Worm (Caenorhabditis elegans): ENCODE measurements around the gene hsp-3.

DNA sequence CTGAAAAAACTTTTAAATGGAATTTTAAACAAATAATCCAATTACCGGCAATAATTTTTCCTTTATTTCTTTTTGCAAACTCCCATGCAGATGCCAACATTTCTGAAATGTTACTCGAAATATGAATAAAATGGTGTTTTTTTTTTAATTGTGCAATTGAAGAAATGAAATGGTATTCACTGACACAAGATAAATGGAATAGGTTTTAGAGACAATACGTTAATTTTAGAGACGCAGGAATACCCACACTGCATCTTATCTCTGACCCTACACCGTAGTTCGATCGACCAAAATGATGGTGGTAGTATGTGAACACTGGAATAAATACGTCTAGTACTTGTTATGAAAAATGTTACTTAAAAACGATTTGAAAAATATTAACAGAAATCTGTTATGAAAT, 20.9 kb upstream of the hsp-3 start, which contains the start of gene prx-3:
- TF ChIP-seq him-1 (tag; optimal IDR thresholded peaks at IDR 0.05) (no peak), dao-5 (tag; optimal IDR thresholded peaks at IDR 0.05) (no peak), W03F9.2 (tag; optimal IDR thresholded peaks at IDR 0.05) (no peak)

All from whole organism, L4/young adult.